Fruit fly (Drosophila melanogaster) whole organism, embryonic: Measurements from ENCODE around the gene CheB98a.
A peak's percentile ranks its signal among the peaks of the same experiment; 100 is the strongest.

Experiments
- Adf1 ChIP-seq: fragments of 200-800 bp; sonication (Bioruptor generic); IDR thresholded peaks from 2 replicates; pipeline ENCODE4 v1.3.6; 2022; ENCODE audit warnings: missing biosample characterization, missing genetic modification characterization
- Aef1 ChIP-seq: fragments of 200-800 bp; sonication (Bioruptor generic); IDR thresholded peaks from 3 replicates; pipeline ENCODE4 v1.3.6; 2022; ENCODE audit warnings: missing biosample characterization, missing genetic modification characterization
- Awh ChIP-seq: fragments of 200-800 bp; sonication (Bioruptor generic); IDR thresholded peaks from 2 replicates; pipeline ENCODE4, ENCODE4 v1.3.6; 2022; ENCODE audit warnings: missing biosample characterization, missing genetic modification characterization
- Blimp-1 ChIP-seq: fragments of 200-800 bp; sonication (Bioruptor generic); optimal IDR thresholded peaks from 3 replicates; lab custom pipeline; 2018; ENCODE audit warnings: missing biosample characterization, missing genetic modification characterization, mild to moderate bottlenecking, moderate library complexity, missing genetic modification reagents
- CG10267 ChIP-seq: fragments of 200-800 bp; sonication (Bioruptor generic); optimal IDR thresholded peaks from 2 replicates; lab custom pipeline; 2018; ENCODE audit warnings: missing biosample characterization, mild to moderate bottlenecking, missing genetic modification characterization, moderate library complexity
- CG10565 ChIP-seq: fragments of 200-800 bp; sonication (Bioruptor generic); optimal IDR thresholded peaks from 3 replicates; lab custom pipeline; 2016; ENCODE audit warnings: missing biosample characterization, mild to moderate bottlenecking, missing genetic modification characterization
- CG10654 ChIP-seq: fragments of 200-800 bp; sonication (Bioruptor generic); optimal IDR thresholded peaks from 2 replicates; lab custom pipeline; 2016; ENCODE audit warnings: missing biosample characterization, missing genetic modification characterization
- CG12104 ChIP-seq: fragments of 200-800 bp; sonication (Bioruptor generic); optimal IDR thresholded peaks from 3 replicates; lab custom pipeline; 2016; ENCODE audit warnings: missing biosample characterization, missing genetic modification characterization
- CG13123 ChIP-seq: fragments of 200-800 bp; sonication (Bioruptor generic); optimal IDR thresholded peaks from 2 replicates; lab custom pipeline; 2016; ENCODE audit warnings: missing biosample characterization, missing genetic modification characterization
- CG14014 ChIP-seq: fragments of 200-800 bp; sonication (Bioruptor generic); IDR thresholded peaks from 2 replicates; pipeline ENCODE4 v1.3.6; 2022; ENCODE audit warnings: missing biosample characterization, missing genetic modification characterization
- CG14441 ChIP-seq: fragments of 200-800 bp; sonication (Bioruptor generic); IDR thresholded peaks from 2 replicates; pipeline ENCODE4 v1.3.6; 2022; ENCODE audit warnings: missing biosample characterization, missing genetic modification characterization
- CG17568 ChIP-seq: fragments of 200-800 bp; sonication (Bioruptor generic); optimal IDR thresholded peaks from 2 replicates; lab custom pipeline; 2018; ENCODE audit warnings: missing biosample characterization, mild to moderate bottlenecking, missing genetic modification characterization, moderate library complexity
- CG17612 ChIP-seq: fragments of 200-800 bp; sonication (Bioruptor generic); IDR thresholded peaks from 2 replicates; pipeline ENCODE4 v1.3.6; 2022; ENCODE audit warnings: missing biosample characterization, missing genetic modification characterization
- CG2120 ChIP-seq: fragments of 200-800 bp; sonication (Bioruptor generic); optimal IDR thresholded peaks from 3 replicates; lab custom pipeline; 2016; ENCODE audit warnings: missing biosample characterization, missing genetic modification characterization
- CG2678 ChIP-seq: fragments of 200-800 bp; sonication (Bioruptor generic); optimal IDR thresholded peaks from 3 replicates; lab custom pipeline; 2019; ENCODE audit warnings: missing biosample characterization, mild to moderate bottlenecking, missing genetic modification characterization, moderate library complexity
- CG7786 ChIP-seq: fragments of 200-800 bp; sonication (Bioruptor generic); optimal IDR thresholded peaks from 2 replicates; lab custom pipeline; 2016; ENCODE audit warnings: missing biosample characterization, missing genetic modification characterization
- CG8924 ChIP-seq: fragments of 200-800 bp; optimal IDR thresholded peaks from 3 replicates; lab custom pipeline; 2019; ENCODE audit warnings: missing biosample characterization, mild to moderate bottlenecking, missing genetic modification characterization, moderate library complexity
- CG9932 ChIP-seq: fragments of 200-800 bp; sonication (Bioruptor generic); IDR thresholded peaks from 2 replicates; pipeline ENCODE4 v1.3.6; 2022; ENCODE audit warnings: missing biosample characterization, missing genetic modification characterization
- D19A ChIP-seq: fragments of 200-800 bp; optimal IDR thresholded peaks from 3 replicates; lab custom pipeline; 2019; ENCODE audit warnings: missing biosample characterization, mild to moderate bottlenecking, missing genetic modification characterization, moderate library complexity
- Dll ChIP-seq: fragments of 200-800 bp; sonication (Bioruptor generic); IDR thresholded peaks from 4 replicates; pipeline ENCODE4 v1.3.6; 2022; ENCODE audit warnings: missing biosample characterization, missing genetic modification characterization; ENCODE audit not compliant: partially characterized antibody
- Gsc ChIP-seq: fragments of 200-800 bp; sonication (Bioruptor generic); IDR thresholded peaks from 2 replicates; pipeline ENCODE4 v1.3.6; 2022; ENCODE audit warnings: missing biosample characterization, missing genetic modification characterization
- HLHmδ ChIP-seq: fragments of 200-800 bp; sonication (Bioruptor generic); optimal IDR thresholded peaks from 2 replicates; lab custom pipeline; 2018; ENCODE audit warnings: missing biosample characterization, mild to moderate bottlenecking, missing genetic modification characterization, moderate library complexity
- Mes4 ChIP-seq: fragments of 200-800 bp; sonication (Bioruptor generic); optimal IDR thresholded peaks from 2 replicates; lab custom pipeline; 2016; ENCODE audit warnings: missing biosample characterization, missing genetic modification characterization
- Xrp1 ChIP-seq: fragments of 200-800 bp; sonication (Bioruptor generic); IDR thresholded peaks from 2 replicates; pipeline ENCODE4 v1.3.6; 2022; ENCODE audit warnings: missing biosample characterization, missing genetic modification characterization
- ara ChIP-seq: fragments of 200-800 bp; sonication (Bioruptor generic); IDR thresholded peaks from 2 replicates; pipeline ENCODE4 v1.3.6; 2022; ENCODE audit warnings: missing biosample characterization, missing genetic modification characterization
- ash1 ChIP-seq: fragments of 200-800 bp; sonication (Bioruptor generic); optimal IDR thresholded peaks from 2 replicates; lab custom pipeline; 2018; ENCODE audit warnings: missing biosample characterization, mild to moderate bottlenecking, missing genetic modification characterization
- bsh ChIP-seq, 2 experiments: fragments of 200-800 bp; sonication (Bioruptor generic); optimal IDR thresholded peaks; 2 replicates each; lab custom pipeline; 2017 to 2018; ENCODE audit warnings: mild to moderate bottlenecking in 2 of 2, missing biosample characterization in 2 of 2, missing genetic modification characterization in 2 of 2, moderate library complexity in 1 of 2
- btn ChIP-seq: fragments of 200-800 bp; sonication (Bioruptor generic); optimal IDR thresholded peaks from 2 replicates; lab custom pipeline; 2016; ENCODE audit warnings: missing biosample characterization, missing genetic modification characterization
- cg ChIP-seq: fragments of 200-800 bp; sonication (Bioruptor generic); optimal IDR thresholded peaks from 3 replicates; lab custom pipeline; 2019; ENCODE audit warnings: missing biosample characterization, mild to moderate bottlenecking, missing genetic modification characterization, moderate library complexity
- chn ChIP-seq: fragments of 200-800 bp; sonication (Bioruptor generic); optimal IDR thresholded peaks from 2 replicates; lab custom pipeline; 2016; ENCODE audit warnings: missing biosample characterization, missing genetic modification characterization
- croc ChIP-seq: fragments of 200-800 bp; sonication (Bioruptor generic); conservative IDR thresholded peaks from 3 replicates; pipeline ENCODE4 v1.3.6; 2022; ENCODE audit warnings: missing biosample characterization, missing genetic modification characterization
- eve ChIP-seq, 2 experiments: fragments of >200 bp; optimal IDR thresholded peaks; 2 replicates each; lab custom pipeline; 2017; ENCODE audit warnings: missing biosample characterization in 2 of 2, missing genetic modification characterization in 2 of 2
- h ChIP-seq: fragments of >200 bp; optimal IDR thresholded peaks from 2 replicates; lab custom pipeline; 2017
- lola ChIP-seq, 3 experiments: fragments of >200 bp in 2 of 3; fragments of 200-800 bp in 1 of 3; sonication (Bioruptor generic) in 1 of 3; optimal IDR thresholded peaks; 2 replicates each; lab custom pipeline; 2017 to 2019; ENCODE audit warnings: missing biosample characterization in 3 of 3, missing genetic modification characterization in 3 of 3, mild to moderate bottlenecking in 1 of 3, moderate library complexity in 1 of 3
- nerfin-1 ChIP-seq: fragments of 200-800 bp; sonication (Bioruptor generic); optimal IDR thresholded peaks from 3 replicates; lab custom pipeline; 2019; ENCODE audit warnings: missing biosample characterization, mild to moderate bottlenecking, missing genetic modification characterization, moderate library complexity
- nom ChIP-seq: fragments of 200-800 bp; sonication (Bioruptor generic); optimal IDR thresholded peaks from 2 replicates; lab custom pipeline; 2017; ENCODE audit warnings: missing biosample characterization, missing genetic modification characterization, mild to moderate bottlenecking, moderate library complexity, missing genetic modification reagents
- onecut ChIP-seq: fragments of 200-800 bp; sonication (Bioruptor generic); IDR thresholded peaks from 2 replicates; pipeline ENCODE4 v1.3.6; 2022; ENCODE audit warnings: missing biosample characterization, missing genetic modification characterization
- otp ChIP-seq: fragments of 200-800 bp; sonication (Bioruptor generic); IDR thresholded peaks from 3 replicates; pipeline ENCODE4, ENCODE4 v1.3.6; 2022; ENCODE audit warnings: missing biosample characterization, missing genetic modification characterization
- pita ChIP-seq: fragments of 200-800 bp; sonication (Bioruptor generic); optimal IDR thresholded peaks from 2 replicates; lab custom pipeline; 2017; ENCODE audit warnings: missing biosample characterization, mild to moderate bottlenecking, missing genetic modification characterization
- sc ChIP-seq, 3 experiments: fragments of >200 bp in 2 of 3; fragments of 200-800 bp in 1 of 3; sonication (Bioruptor generic) in 1 of 3; optimal IDR thresholded peaks; 2 replicates in 2 of 3; 3 replicates in 1 of 3; lab custom pipeline; 2017; ENCODE audit warnings: mild to moderate bottlenecking in 1 of 3, missing biosample characterization in 1 of 3, missing genetic modification characterization in 1 of 3, missing genetic modification reagents in 1 of 3
- sim ChIP-seq: fragments of 200-800 bp; sonication (Bioruptor generic); IDR thresholded peaks from 2 replicates; pipeline ENCODE4 v1.3.6; 2022; ENCODE audit warnings: missing biosample characterization, missing genetic modification characterization
- unc-4 ChIP-seq: fragments of 200-800 bp; sonication (Bioruptor generic); IDR thresholded peaks from 2 replicates; pipeline ENCODE4 v1.3.6; 2022; ENCODE audit warnings: missing biosample characterization, missing genetic modification characterization; ENCODE audit not compliant: partially characterized antibody
- zf30C ChIP-seq: fragments of 200-800 bp; sonication (Bioruptor generic); optimal IDR thresholded peaks from 3 replicates; lab custom pipeline; 2018; ENCODE audit warnings: missing biosample characterization, mild to moderate bottlenecking, missing genetic modification characterization

The CheB98a gene

DNA sequence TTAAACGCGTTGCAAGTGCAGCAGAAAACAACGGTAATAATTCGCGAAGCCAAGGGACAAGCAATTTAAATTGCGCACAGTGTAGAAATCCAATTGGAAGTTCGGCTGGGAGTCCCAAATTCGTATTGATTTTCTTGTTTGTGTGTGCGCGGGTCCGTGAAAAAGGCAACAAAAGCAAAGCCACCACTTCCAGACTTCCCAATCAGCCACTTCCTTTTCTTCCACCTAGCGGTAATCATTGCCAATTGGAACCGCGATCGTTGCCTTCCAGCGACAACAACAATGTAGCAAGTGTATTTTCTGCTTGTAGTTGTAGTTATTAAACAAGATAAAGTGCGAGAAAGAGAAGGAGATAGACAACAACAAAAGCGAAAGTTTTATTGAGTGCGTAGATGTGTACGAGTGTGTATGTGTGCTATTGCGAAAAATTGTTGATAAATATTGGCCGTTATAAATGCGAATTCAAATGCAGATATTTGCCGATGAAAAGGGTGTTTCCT is 38.9 kb downstream of the CheB98a start (continued):
- no peak for TF ChIP-seq CG14441 (GFP tag; lab: Robert Waterston, UW)
- no peak for TF ChIP-seq croc (GFP tag; lab: Robert Waterston, UW)
- TF ChIP-seq CG17612 (GFP tag; lab: Robert Waterston, UW): no peak
- TF ChIP-seq D19A (tag; lab: Kevin White, UChicago): no peak
- TF ChIP-seq CG2120 (GFP tag; lab: Kevin White, UChicago): no peak
- no peak for TF ChIP-seq pita (GFP tag; lab: Kevin White, UChicago)
- peak; percentile 75 for TF ChIP-seq Blimp-1 (GFP tag; lab: Kevin White, UChicago)
- no peak for TF ChIP-seq CG10267 (tag; lab: Kevin White, UChicago)
- no peak for TF ChIP-seq CG8924
- 0 out of 2 replicates have a peak, but pooled peaks have one; percentile 36 for TF ChIP-seq ara
- TF ChIP-seq cg: peak; percentile 48
- TF ChIP-seq otp: 0 out of 3 replicates have a peak, but pooled peaks have one; percentile 2
- peak; percentile 23 for TF ChIP-seq zf30C (GFP tag; lab: Kevin White, UChicago)
- no peak for TF ChIP-seq Dll (GFP tag; lab: Robert Waterston, UW)
- no peak for TF ChIP-seq CG10654
- no peak for TF ChIP-seq ash1 (GFP tag; lab: Kevin White, UChicago)
- no peak for TF ChIP-seq nom (GFP tag; lab: Kevin White, UChicago)
- no peak for TF ChIP-seq sc (optimal IDR thresholded peaks at IDR 0.05; lab: Kevin White, UChicago)
- no peak for TF ChIP-seq sc (GFP tag; optimal IDR thresholded peaks at IDR 0.05; lab: Kevin White, UChicago)
- TF ChIP-seq sim: no peak
- TF ChIP-seq CG2678: no peak
- TF ChIP-seq CG9932: no peak
- no peak for TF ChIP-seq HLHmδ (GFP tag; lab: Kevin White, UChicago)
- TF ChIP-seq unc-4 (GFP tag; lab: Robert Waterston, UW): no peak
- no peak for TF ChIP-seq CG12104 (GFP tag; lab: Kevin White, UChicago)
- 0 out of 2 replicates have a peak, but pooled peaks have one; percentile 36 for TF ChIP-seq Xrp1 (GFP tag; lab: Robert Waterston, UW)
- no peak for TF ChIP-seq Aef1
- TF ChIP-seq CG13123 (GFP tag; lab: Kevin White, UChicago): no peak
- peak; percentile 28 for TF ChIP-seq Mes4
- TF ChIP-seq chn: no peak
- TF ChIP-seq nerfin-1 (tag; lab: Kevin White, UChicago): no peak
- 0 out of 2 replicates have a peak, but pooled peaks have one; percentile 64 for TF ChIP-seq Awh (GFP tag; lab: Robert Waterston, UW)
- TF ChIP-seq onecut (GFP tag; lab: Robert Waterston, UW): peak; percentile 94
- TF ChIP-seq CG17568: peak; percentile 40
- no peak for TF ChIP-seq CG7786 (GFP tag; lab: Kevin White, UChicago)
- TF ChIP-seq CG14014 (GFP tag; lab: Robert Waterston, UW): no peak
- no peak for TF ChIP-seq eve (GFP tag; optimal IDR thresholded peaks at IDR 0.05; lab: Kevin White, UChicago)
- TF ChIP-seq Gsc (GFP tag; lab: Robert Waterston, UW): no peak
- TF ChIP-seq h (lab: Kevin White, UChicago): no peak
- no peak; the same call in 1 of the 2 replicates for TF ChIP-seq Adf1 (GFP tag; lab: Robert Waterston, UW)
- peak; percentile 3 for TF ChIP-seq btn
- peak in 1 of 2 experiments; percentile 1 for TF ChIP-seq bsh (GFP tag; optimal IDR thresholded peaks at IDR 0.05; lab: Kevin White, UChicago)
- no peak for TF ChIP-seq CG10565 (GFP tag; lab: Kevin White, UChicago)
- TF ChIP-seq lola (GFP tag; optimal IDR thresholded peaks at IDR 0.05; lab: Kevin White, UChicago): no peak
- TF ChIP-seq, all 482 proteins: peak for 23
